Worm (Caenorhabditis elegans): ENCODE data around the gene Y50E8A.2.

Gene Y50E8A.2

DNA sequence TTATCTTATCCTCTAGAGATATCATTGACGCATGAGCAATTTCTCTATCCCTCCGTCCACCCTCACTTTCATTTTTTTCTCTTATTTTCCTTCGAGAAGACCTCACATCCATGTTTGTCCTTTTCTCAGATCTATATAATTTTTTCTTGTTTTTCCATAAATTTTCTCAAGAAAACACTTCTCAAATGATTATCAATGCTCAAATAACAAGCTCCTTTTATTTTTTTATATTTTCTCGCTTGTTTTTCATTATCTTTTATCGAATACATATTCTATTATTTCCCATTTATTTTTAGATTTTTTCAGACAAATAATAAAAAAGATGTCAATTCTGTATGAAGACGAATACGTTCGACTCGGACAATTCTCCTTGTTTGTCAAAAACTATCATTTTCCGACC is 5.6 kb downstream of the Y50E8A.2 start, which contains the start of gene R08A2.7:
Gene R08A2.7 (plus strand): TSS at position 301 of the 400 bp plus-strand sequence.
- TF ChIP-seq rpc-1 (optimal IDR thresholded peaks at IDR 0.05) (no peak), rpc-1 (tag; optimal IDR thresholded peaks at IDR 0.05) (no peak), Y79H2A.3 (GFP tag; conservative IDR thresholded peaks at IDR 0.05) (no peak), ccch-3 (GFP tag; optimal IDR thresholded peaks at IDR 0.05) (no peak), ceh-40 (GFP tag; IDR thresholded peaks at IDR 0.05) (no peak), zim-3 (tag; optimal IDR thresholded peaks at IDR 0.05) (no peak), ceh-100 (GFP tag; IDR thresholded peaks at IDR 0.05) (no peak), cebp-2 (GFP tag; IDR thresholded peaks at IDR 0.05) (no peak), attf-3 (GFP tag; conservative IDR thresholded peaks at IDR 0.05) (no peak), athp-1 (tag; optimal IDR thresholded peaks at IDR 0.05) (no peak), efl-1 (GFP tag; optimal IDR thresholded peaks at IDR 0.05) (no peak), sdz-38 (tag; optimal IDR thresholded peaks at IDR 0.05) (no peak), nfya-1 (tag; optimal IDR thresholded peaks at IDR 0.05; ENCODE audit: borderline replicate concordance, insufficient read depth) (no peak), akir-1 (GFP tag; optimal IDR thresholded peaks at IDR 0.05) (no peak), Y95B8A.8 (GFP tag; IDR thresholded peaks at IDR 0.05) (no peak), unc-130 (GFP tag; optimal IDR thresholded peaks at IDR 0.05) (no peak), mcd-1 (GFP tag; IDR thresholded peaks at IDR 0.05) (no peak)

DNA sequence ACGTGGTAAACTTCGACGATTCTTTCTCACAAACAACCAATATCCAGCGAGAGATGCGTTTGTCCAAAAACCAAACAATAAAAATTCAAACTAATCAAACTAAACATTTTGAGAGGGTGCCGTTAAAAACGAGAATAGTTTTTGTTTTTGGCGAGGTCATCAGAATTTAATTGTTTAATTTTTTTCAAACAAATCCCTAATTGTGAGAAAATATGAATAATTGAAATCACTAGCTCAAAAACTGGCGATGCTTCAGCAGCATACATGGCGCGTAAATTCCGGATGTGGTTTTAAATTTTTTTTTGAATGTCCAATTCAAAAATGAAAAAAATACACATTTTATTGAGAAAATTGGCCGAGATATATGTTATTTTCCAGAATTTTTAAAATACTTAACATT is 9.2 kb downstream of the Y50E8A.2 start, which contains the start of gene R08A2.1:
Gene R08A2.1 (minus strand): TSS at position 101 of the 400 bp plus-strand sequence.
- TF ChIP-seq ceh-40 (GFP tag; IDR thresholded peaks at IDR 0.05) = no peak
- no peak for TF ChIP-seq ceh-100 (GFP tag; IDR thresholded peaks at IDR 0.05)
- TF ChIP-seq ztf-3 (GFP tag; optimal IDR thresholded peaks at IDR 0.05) = no peak
- TF ChIP-seq B0261.1 (tag; optimal IDR thresholded peaks at IDR 0.05) = no peak
- TF ChIP-seq Y79H2A.3 (GFP tag; conservative IDR thresholded peaks at IDR 0.05) = no peak
- TF ChIP-seq dox-1 (GFP tag; IDR thresholded peaks at IDR 0.05) = no peak
- no peak for TF ChIP-seq B0035.1 (tag; optimal IDR thresholded peaks at IDR 0.05)
- TF ChIP-seq ceh-91 (GFP tag; IDR thresholded peaks at IDR 0.05) = no peak
- TF ChIP-seq mxl-1 (tag; optimal IDR thresholded peaks at IDR 0.05) = no peak
- TF ChIP-seq hrde-1 (tag; optimal IDR thresholded peaks at IDR 0.05; ENCODE audit: borderline replicate concordance) = no peak
- TF ChIP-seq bed-2 (GFP tag; IDR thresholded peaks at IDR 0.05) = no peak
- no peak for TF ChIP-seq nhr-179 (tag; optimal IDR thresholded peaks at IDR 0.05)

- no peak for TF ChIP-seq B0336.3 (GFP tag; IDR thresholded peaks at IDR 0.05)
- TF ChIP-seq nhr-80 (tag; optimal IDR thresholded peaks at IDR 0.05) = peak; percentile 63
Measured at ce11 chrV:14716114-14716513, 12.5 kb downstream of the Y50E8A.2 start, which contains the start of gene fbxa-147. Gene fbxa-147, plus strand, starts transcription at chrV:14716499.

DNA sequence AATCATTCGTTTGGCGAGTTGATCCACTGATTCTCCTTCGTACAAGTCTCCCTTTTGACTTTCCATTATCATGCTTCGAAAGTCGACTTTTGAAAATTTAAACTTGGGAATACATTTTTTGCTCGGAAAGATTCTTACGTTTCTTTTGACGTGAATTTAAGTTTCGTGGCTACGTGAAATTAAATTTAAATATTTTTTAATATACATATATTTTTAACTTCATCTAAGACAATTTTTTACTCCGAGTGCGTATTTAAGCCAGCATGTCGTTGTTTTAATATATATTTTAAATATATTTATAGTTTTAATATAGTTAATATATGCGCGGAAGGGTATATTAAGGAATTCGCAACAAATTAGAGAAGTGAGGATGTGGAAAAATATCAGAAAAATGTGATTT is 13.0 kb downstream of the Y50E8A.2 start, which contains the start of gene R08A2.2:
Gene R08A2.2 (minus strand): TSS at position 101 of the 400 bp plus-strand sequence.
- TF ChIP-seq ama-1 (optimal IDR thresholded peaks at IDR 0.05) (no peak), ama-1 (GFP tag; optimal IDR thresholded peaks at IDR 0.05) (no peak), ceh-58 (GFP tag; IDR thresholded peaks at IDR 0.05) (no peak), mel-28 (tag; optimal IDR thresholded peaks at IDR 0.05; ENCODE audit: borderline replicate concordance) (no peak), bed-1 (GFP tag; IDR thresholded peaks at IDR 0.05) (no peak), lin-40 (tag; optimal IDR thresholded peaks at IDR 0.05) (no peak), efl-1 (GFP tag; optimal IDR thresholded peaks at IDR 0.05) (no peak), ztf-26 (tag; optimal IDR thresholded peaks at IDR 0.05) (no peak), Y56A3A.18 (GFP tag; IDR thresholded peaks at IDR 0.05) (no peak), unc-62 (GFP tag; optimal IDR thresholded peaks at IDR 0.05) (no peak), ZK185.1 (tag; optimal IDR thresholded peaks at IDR 0.05; ENCODE audit: poor library complexity, severe bottlenecking) (no peak)
